Worm (Caenorhabditis elegans) whole organism, L4 larva: ENCODE measurements around the gene pik-1.

ENCODE experiments used
- F10B5.3 ChIP-seq: sonication (generic microtip); optimal IDR thresholded peaks from 2 replicates; lab custom pipeline; 2016; ENCODE audit warnings: mild to moderate bottlenecking, missing genetic modification characterization, missing compliant biosample characterization
- F44E2.7 ChIP-seq: fragments of 200-800 bp; sonication (Bioruptor generic); IDR thresholded peaks from 2 replicates; pipeline ENCODE4 v2.1.2; 2022; ENCODE audit warnings: missing genetic modification characterization, missing compliant biosample characterization
- F49E8.2 ChIP-seq: sonication (generic microtip); optimal IDR thresholded peaks from 2 replicates; lab custom pipeline; 2016; ENCODE audit warnings: missing compliant biosample characterization, mild to moderate bottlenecking, missing genetic modification characterization, borderline replicate concordance
- T26A8.4 ChIP-seq: fragments of 200-800 bp; sonication (Bioruptor generic); IDR thresholded peaks from 2 replicates; pipeline ENCODE4 v1.3.6; 2022; ENCODE audit warnings: missing genetic modification characterization, missing compliant biosample characterization
- Y48G9A.11 ChIP-seq: fragments of 200-800 bp; sonication (Bioruptor generic); IDR thresholded peaks from 2 replicates; pipeline ENCODE4 v1.3.6; 2022; ENCODE audit warnings: missing genetic modification reagents, missing genetic modification characterization, missing compliant biosample characterization
- ZK337.2 ChIP-seq: fragments of 200-800 bp; sonication (Bioruptor generic); IDR thresholded peaks from 2 replicates; pipeline ENCODE4 v1.3.6; 2022; ENCODE audit warnings: missing genetic modification reagents, missing genetic modification characterization, missing compliant biosample characterization
- aha-1 ChIP-seq: fragments of 150-350 bp; peaks from one replicate; lab custom pipeline; 2014; ENCODE audit warnings: missing biosample characterization, missing genetic modification characterization
- ama-1 ChIP-seq: fragments of 150-350 bp; optimal IDR thresholded peaks from 2 replicates; lab custom pipeline; 2014; ENCODE audit warnings: inconsistent platforms, mixed read lengths
- arid-1 ChIP-seq: fragments of 200-800 bp; sonication (Bioruptor generic); conservative IDR thresholded peaks from 2 replicates; pipeline ENCODE4 v1.3.6; 2022; ENCODE audit warnings: missing genetic modification reagents, missing genetic modification characterization, missing compliant biosample characterization
- attf-4 ChIP-seq: sonication (generic microtip); optimal IDR thresholded peaks from 3 replicates; lab custom pipeline; 2017; ENCODE audit warnings: missing biosample characterization, missing genetic modification characterization
- ceh-28 ChIP-seq: fragments of 150-350 bp; optimal IDR thresholded peaks from 2 replicates; lab custom pipeline; 2014; ENCODE audit warnings: missing biosample characterization, missing genetic modification reagents, missing genetic modification characterization
- ceh-32 ChIP-seq: sonication (generic microtip); optimal IDR thresholded peaks from 2 replicates; lab custom pipeline; 2016; ENCODE audit warnings: mild to moderate bottlenecking, missing genetic modification characterization, missing compliant biosample characterization; ENCODE audit not compliant: poor library complexity
- cey-2 ChIP-seq: sonication (generic microtip); optimal IDR thresholded peaks from 3 replicates; lab custom pipeline; 2017; ENCODE audit warnings: missing genetic modification characterization, mild to moderate bottlenecking, missing compliant biosample characterization, antibody characterized with exemption, borderline replicate concordance; ENCODE audit not compliant: insufficient read depth
- ctbp-1 ChIP-seq: fragments of 200-800 bp; sonication (Bioruptor generic); IDR thresholded peaks from 2 replicates; pipeline ENCODE4 v1.3.6; 2022; ENCODE audit warnings: missing genetic modification reagents, missing genetic modification characterization, missing compliant biosample characterization
- daf-12 ChIP-seq: fragments of 150-350 bp; optimal IDR thresholded peaks from 2 replicates; lab custom pipeline; 2014; ENCODE audit warnings: missing biosample characterization, missing genetic modification reagents, missing genetic modification characterization
- daf-16 ChIP-seq, 3 experiments: sonication (generic microtip); optimal IDR thresholded peaks; 2 replicates each; lab custom pipeline; 2016 to 2017; ENCODE audit warnings: missing genetic modification characterization in 3 of 3, missing genetic modification reagents in 3 of 3, mild to moderate bottlenecking in 2 of 3, missing compliant biosample characterization in 2 of 3, missing biosample characterization in 1 of 3, moderate library complexity in 1 of 3
- daf-8 ChIP-seq: fragments of 200-800 bp; sonication (Bioruptor generic); IDR thresholded peaks from 2 replicates; pipeline ENCODE4 v1.3.6; 2022; ENCODE audit warnings: missing genetic modification characterization, missing compliant biosample characterization
- dmd-9 ChIP-seq: fragments of 200-800 bp; sonication (Bioruptor generic); IDR thresholded peaks from 2 replicates; pipeline ENCODE4 v1.3.6; 2022; ENCODE audit warnings: missing genetic modification reagents, missing genetic modification characterization, missing compliant biosample characterization
- egl-27 ChIP-seq: sonication (generic microtip); optimal IDR thresholded peaks from 3 replicates; lab custom pipeline; 2017; ENCODE audit warnings: missing biosample characterization, missing genetic modification reagents, missing genetic modification characterization
- egl-43 ChIP-seq: fragments of 200-800 bp; sonication (Bioruptor generic); IDR thresholded peaks from 2 replicates; pipeline ENCODE4 v1.3.6; 2022; ENCODE audit warnings: missing genetic modification reagents, missing genetic modification characterization, missing compliant biosample characterization
- hif-1 ChIP-seq, 2 experiments: sonication (generic microtip); optimal IDR thresholded peaks; 2 replicates each; lab custom pipeline; 2016 to 2017; ENCODE audit warnings: missing compliant biosample characterization in 2 of 2, missing genetic modification characterization in 2 of 2, missing genetic modification reagents in 2 of 2, missing genotype in 2 of 2, mild to moderate bottlenecking in 1 of 2
- jun-1 ChIP-seq: fragments of 150-350 bp; optimal IDR thresholded peaks from 2 replicates; lab custom pipeline; 2014; ENCODE audit warnings: missing biosample characterization, missing genetic modification reagents, missing genetic modification characterization
- lin-38 ChIP-seq: fragments of 200-800 bp; sonication (Bioruptor generic); IDR thresholded peaks from 2 replicates; pipeline ENCODE4 v1.3.6; 2022; ENCODE audit warnings: missing genetic modification reagents, missing genetic modification characterization, missing compliant biosample characterization
- lin-39 ChIP-seq: fragments of 150-350 bp; optimal IDR thresholded peaks from 2 replicates; lab custom pipeline; 2014; ENCODE audit warnings: missing biosample characterization, missing genetic modification reagents, missing genetic modification characterization
- lsy-2 ChIP-seq, 2 experiments: fragments of 150-350 bp in 1 of 2; sonication (generic microtip) in 1 of 2; optimal IDR thresholded peaks; 2 replicates each; lab custom pipeline; 2014 to 2017; ENCODE audit warnings: missing biosample characterization in 2 of 2, missing genetic modification characterization in 2 of 2
- madf-5 ChIP-seq, 2 experiments: fragments of 200-800 bp; sonication (Bioruptor generic); IDR thresholded peaks; 2 replicates each; pipeline ENCODE4 v1.3.6; 2022; ENCODE audit warnings: missing compliant biosample characterization in 2 of 2, missing genetic modification characterization in 2 of 2
- madf-9 ChIP-seq: fragments of 200-800 bp; sonication (Bioruptor generic); conservative IDR thresholded peaks from 2 replicates; pipeline ENCODE4 v1.3.6; 2022; ENCODE audit warnings: missing genetic modification reagents, missing genetic modification characterization, missing compliant biosample characterization
- mdl-1 ChIP-seq, 2 experiments: fragments of 150-350 bp in 1 of 2; sonication (generic microtip) in 1 of 2; optimal IDR thresholded peaks; 2 replicates each; lab custom pipeline; 2014 to 2017; ENCODE audit warnings: missing biosample characterization in 2 of 2, missing genetic modification characterization in 2 of 2
- mep-1 ChIP-seq: fragments of 150-350 bp; sonication (generic microtip); optimal IDR thresholded peaks from 3 replicates; lab custom pipeline; 2014; ENCODE audit warnings: missing biosample characterization, missing genetic modification characterization
- mes-2 ChIP-seq: sonication (generic microtip); optimal IDR thresholded peaks from 2 replicates; lab custom pipeline; 2016; ENCODE audit warnings: missing genotype, mild to moderate bottlenecking, missing genetic modification characterization, missing compliant biosample characterization; ENCODE audit not compliant: poor library complexity, severe bottlenecking
- mxl-2 ChIP-seq: fragments of 200-800 bp; sonication (Bioruptor generic); conservative IDR thresholded peaks from 2 replicates; pipeline ENCODE4 v1.3.6; 2022; ENCODE audit warnings: missing genetic modification reagents, missing genetic modification characterization, missing compliant biosample characterization
- mxl-3 ChIP-seq: fragments of 200-800 bp; sonication (Bioruptor generic); optimal IDR thresholded peaks from 2 replicates; lab custom pipeline; 2018; ENCODE audit warnings: mild to moderate bottlenecking, missing genetic modification characterization, missing compliant biosample characterization
- nhr-102 ChIP-seq: sonication (generic microtip); optimal IDR thresholded peaks from 2 replicates; lab custom pipeline; 2016; ENCODE audit warnings: mild to moderate bottlenecking, missing genetic modification characterization, moderate library complexity, missing compliant biosample characterization
- nhr-11 ChIP-seq: fragments of 150-350 bp; optimal IDR thresholded peaks from 2 replicates; lab custom pipeline; 2014; ENCODE audit warnings: missing biosample characterization, missing genetic modification characterization
- nhr-111 ChIP-seq: fragments of 200-800 bp; sonication (Bioruptor generic); optimal IDR thresholded peaks from 2 replicates; lab custom pipeline; 2018; ENCODE audit warnings: mild to moderate bottlenecking, missing genetic modification characterization, missing compliant biosample characterization
- nhr-25 ChIP-seq: sonication (generic microtip); optimal IDR thresholded peaks from 2 replicates; lab custom pipeline; 2017; ENCODE audit warnings: missing genetic modification characterization, mild to moderate bottlenecking, missing compliant biosample characterization, antibody characterized with exemption, moderate library complexity, borderline replicate concordance; ENCODE audit not compliant: insufficient read depth
- nhr-28 ChIP-seq: fragments of 150-350 bp; optimal IDR thresholded peaks from 2 replicates; lab custom pipeline; 2014; ENCODE audit warnings: missing biosample characterization, missing genetic modification characterization
- nhr-42 ChIP-seq: fragments of 200-800 bp; sonication (Bioruptor generic); IDR thresholded peaks from 2 replicates; pipeline ENCODE4 v1.3.6; 2022; ENCODE audit warnings: missing genetic modification characterization, missing compliant biosample characterization
- pha-4 ChIP-seq, 2 experiments: fragments of 150-350 bp in 1 of 2; fragments of 200-800 bp in 1 of 2; sonication (Bioruptor generic) in 1 of 2; IDR thresholded peaks in 1 of 2; optimal IDR thresholded peaks in 1 of 2; 2 replicates each; pipeline versions ENCODE4 v1.3.6 to Lab custom; 2014 to 2022; ENCODE audit warnings: missing genetic modification characterization in 2 of 2, missing genetic modification reagents in 2 of 2, missing biosample characterization in 1 of 2, missing compliant biosample characterization in 1 of 2
- rbr-2 ChIP-seq: sonication (generic microtip); optimal IDR thresholded peaks from 2 replicates; lab custom pipeline; 2016; ENCODE audit warnings: missing genotype, missing genetic modification characterization, missing compliant biosample characterization
- set-16 ChIP-seq: fragments of 200-800 bp; sonication (Bioruptor generic); IDR thresholded peaks from 2 replicates; pipeline ENCODE4 v1.3.6; 2022; ENCODE audit warnings: missing genetic modification reagents, missing genetic modification characterization, missing compliant biosample characterization
- skn-1 ChIP-seq: fragments of 150-350 bp; optimal IDR thresholded peaks from 2 replicates; lab custom pipeline; 2014; ENCODE audit warnings: missing biosample characterization, missing genetic modification characterization
- snpc-1.2 ChIP-seq: fragments of 200-800 bp; sonication (Bioruptor generic); IDR thresholded peaks from 2 replicates; pipeline ENCODE4 v1.3.6; 2022; ENCODE audit warnings: missing genetic modification reagents, missing genetic modification characterization, missing compliant biosample characterization
- spr-3 ChIP-seq: fragments of 200-800 bp; sonication (Bioruptor generic); optimal IDR thresholded peaks from 2 replicates; lab custom pipeline; 2018; ENCODE audit warnings: mild to moderate bottlenecking, missing genetic modification characterization, missing compliant biosample characterization
- vab-7 ChIP-seq: fragments of 200-800 bp; sonication (Bioruptor generic); IDR thresholded peaks from 2 replicates; pipeline ENCODE4 v1.3.6; 2022; ENCODE audit warnings: missing genetic modification reagents, missing genetic modification characterization, missing compliant biosample characterization
- ztf-11 ChIP-seq: fragments of 150-350 bp; optimal IDR thresholded peaks from 2 replicates; lab custom pipeline; 2014; ENCODE audit warnings: missing biosample characterization, missing genetic modification characterization

Gene pik-1

ce11 chrIV:13393246-13393716 is 22.6 kb upstream of the pik-1 start (continued):
- TF ChIP-seq spr-3 (GFP tag; lab: Kevin White, UChicago) (no peak), ama-1 (lab: Kevin White, UChicago) (no peak), ceh-28 (tag; lab: Kevin White, UChicago) (no peak), F10B5.3 (tag; lab: Kevin White, UChicago) (no peak), ztf-11 (tag; lab: Kevin White, UChicago) (no peak), nhr-42 (GFP tag; lab: Robert Waterston, UW) (no peak), pha-4 (GFP tag; IDR thresholded peaks at IDR 0.05; lab: Robert Waterston, UW) (no peak; the same call in 1 of the 2 replicates), pha-4 (tag; optimal IDR thresholded peaks at IDR 0.05; lab: Kevin White, UChicago) (no peak), attf-4 (no peak), egl-27 (tag; lab: Kevin White, UChicago) (no peak), arid-1 (GFP tag; lab: Robert Waterston, UW) (no peak), madf-5 (GFP tag; IDR thresholded peaks at IDR 0.05; lab: Robert Waterston, UW) (no peak), cey-2 (tag; lab: Kevin White, UChicago) (peak; percentile 1), nhr-102 (peak; percentile 45), snpc-1.2 (GFP tag; lab: Robert Waterston, UW) (no peak), mxl-2 (GFP tag; lab: Robert Waterston, UW) (no peak), aha-1 (tag; lab: Kevin White, UChicago) (peak; percentile 97), ZK337.2 (no peak), lin-39 (tag; lab: Kevin White, UChicago) (no peak), T26A8.4 (GFP tag; lab: Robert Waterston, UW) (no peak), ctbp-1 (GFP tag; lab: Robert Waterston, UW) (no peak), madf-9 (GFP tag; lab: Robert Waterston, UW) (no peak), egl-43 (GFP tag; lab: Robert Waterston, UW) (no peak), nhr-11 (tag; lab: Kevin White, UChicago) (no peak), skn-1 (no peak), nhr-111 (GFP tag; lab: Kevin White, UChicago) (no peak), mdl-1 (tag; optimal IDR thresholded peaks at IDR 0.05; lab: Kevin White, UChicago) (peak in 1 of 2 experiments; percentile 75), vab-7 (GFP tag; lab: Robert Waterston, UW) (no peak), Y48G9A.11 (GFP tag; lab: Robert Waterston, UW) (peak; percentile 22; the same call in 1 of the 2 replicates), daf-12 (no peak), daf-8 (GFP tag; lab: Robert Waterston, UW) (no peak)

DNA sequence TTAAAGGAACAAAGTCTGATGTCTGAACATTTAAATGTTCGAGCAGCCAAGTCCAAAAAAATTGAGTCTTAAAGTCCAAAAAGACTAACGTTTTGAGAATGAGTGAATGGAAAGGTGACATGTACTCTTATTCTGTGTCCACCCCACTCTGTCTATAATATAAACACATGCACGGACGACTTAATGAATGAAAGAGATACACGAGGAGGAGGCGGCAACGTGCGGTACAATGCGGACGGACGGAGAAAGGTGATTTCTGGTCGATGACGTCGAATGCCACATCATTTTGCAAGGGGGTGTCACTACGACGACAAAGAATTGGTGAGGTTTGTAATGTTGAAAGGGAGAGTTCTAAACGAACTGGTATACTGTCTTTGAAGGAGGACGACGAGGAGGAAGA is 21.2 kb upstream of the pik-1 start:
- TF ChIP-seq dmd-9 (GFP tag; lab: Robert Waterston, UW), result 0 out of 2 replicates have a peak, but pooled peaks have one; percentile 28
- peak; percentile 67 for TF ChIP-seq mxl-3 (GFP tag; lab: Kevin White, UChicago)
- TF ChIP-seq daf-16 (GFP tag; optimal IDR thresholded peaks at IDR 0.05; lab: Kevin White, UChicago), result no peak
- TF ChIP-seq daf-16 (tag; optimal IDR thresholded peaks at IDR 0.05; lab: Kevin White, UChicago), result peak; percentile 30
- no peak for TF ChIP-seq mes-2 (tag; lab: Kevin White, UChicago)
- TF ChIP-seq rbr-2 (tag; lab: Kevin White, UChicago), result no peak

DNA sequence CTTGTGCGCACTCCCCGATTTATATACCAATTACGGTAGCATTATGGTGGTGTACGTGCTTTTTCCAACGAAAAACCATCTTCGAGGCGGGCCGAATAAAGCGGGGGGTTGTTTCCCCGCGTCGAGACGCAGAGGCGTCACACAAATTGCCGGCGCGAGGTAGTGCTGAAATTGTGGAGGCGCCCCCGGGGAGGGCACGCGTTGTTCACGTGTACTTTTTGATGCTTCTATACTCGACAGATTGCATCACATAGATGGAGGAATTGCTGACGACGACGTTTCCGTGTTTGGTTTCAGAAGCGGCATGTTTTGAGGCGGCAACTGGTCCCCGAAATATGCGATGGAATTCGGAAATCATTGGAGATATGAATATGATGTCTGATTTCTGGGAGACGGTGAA is 20.6 kb upstream of the pik-1 start:
- TF ChIP-seq F49E8.2 (tag; lab: Kevin White, UChicago) (no peak), lsy-2 (tag; optimal IDR thresholded peaks at IDR 0.05; lab: Kevin White, UChicago) (peak; percentile 63 to 85), F44E2.7 (no peak), lin-38 (peak; percentile 75), vab-7 (GFP tag; lab: Robert Waterston, UW) (0 out of 2 replicates have a peak, but pooled peaks have one; percentile 36), cey-2 (tag; lab: Kevin White, UChicago) (no peak), mxl-3 (GFP tag; lab: Kevin White, UChicago) (peak; percentile 92), aha-1 (tag; lab: Kevin White, UChicago) (peak; percentile 100), mep-1 (tag; lab: Kevin White, UChicago) (peak; percentile 85), mdl-1 (tag; optimal IDR thresholded peaks at IDR 0.05; lab: Kevin White, UChicago) (peak; percentile 84 to 92), nhr-25 (tag; lab: Kevin White, UChicago) (peak; percentile 74), ceh-32 (tag; lab: Kevin White, UChicago) (no peak), set-16 (GFP tag; lab: Robert Waterston, UW) (peak; percentile 87), jun-1 (tag; lab: Kevin White, UChicago) (peak; percentile 46), hif-1 (tag; optimal IDR thresholded peaks at IDR 0.05; lab: Kevin White, UChicago) (peak; percentile 96 to 100), nhr-28 (peak; percentile 76)
